Fruit fly (Drosophila melanogaster): ENCODE measurements around the gene CG15386.

The CG15386 gene

DNA sequence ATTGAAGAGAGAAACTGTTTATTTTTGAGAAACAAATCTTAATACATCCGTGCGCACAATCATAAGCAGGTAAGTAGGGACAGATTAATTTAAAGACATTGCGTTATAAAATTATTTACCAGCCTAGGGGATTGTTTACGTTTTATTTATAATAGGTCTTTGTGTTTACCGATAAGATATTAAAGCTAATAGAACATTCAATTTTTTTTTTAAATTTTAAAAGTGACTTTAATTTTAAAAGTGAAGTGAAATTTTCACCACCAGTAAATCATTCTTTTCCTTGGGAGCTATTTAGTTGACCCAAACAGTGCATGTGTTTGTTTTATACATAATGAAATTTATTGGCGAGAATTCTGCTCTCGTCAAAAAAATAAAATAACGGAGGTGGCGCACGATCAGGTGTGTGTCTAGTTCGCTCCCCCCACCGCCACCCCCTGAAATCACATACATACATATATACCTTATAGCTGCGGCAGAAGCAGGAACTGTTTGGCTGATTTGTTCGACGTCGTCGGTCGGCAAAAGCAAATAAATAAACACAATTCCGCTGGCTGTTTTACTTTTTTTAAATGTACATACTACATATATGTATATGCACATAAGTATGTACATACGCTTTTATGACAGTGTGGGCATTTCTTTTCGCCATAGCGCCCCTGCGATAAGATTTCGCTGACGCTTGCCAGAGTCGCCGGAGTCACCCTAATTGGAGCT lies 41.0 kb downstream of the CG15386 start (continued):
- no peak for TF ChIP-seq lov (optimal IDR thresholded peaks at IDR 0.05)
- TF ChIP-seq lov (GFP tag; IDR thresholded peaks at IDR 0.05) = no peak
- peak; percentile 6 for TF ChIP-seq CG18476 (GFP tag; optimal IDR thresholded peaks at IDR 0.05)
- peak; percentile 36; the same call in 1 of the 2 replicates for TF ChIP-seq rib (GFP tag; IDR thresholded peaks at IDR 0.05)
- no peak for TF ChIP-seq gt (GFP tag; IDR thresholded peaks at IDR 0.05)
- TF ChIP-seq pros (GFP tag; optimal IDR thresholded peaks at IDR 0.05) = no peak
- peak; percentile 24 for TF ChIP-seq ind (GFP tag; optimal IDR thresholded peaks at IDR 0.05)
- TF ChIP-seq CG9797 (GFP tag; optimal IDR thresholded peaks at IDR 0.05) = no peak
- no peak for TF ChIP-seq Lpt (GFP tag; optimal IDR thresholded peaks at IDR 0.05)
- TF ChIP-seq cato (GFP tag; optimal IDR thresholded peaks at IDR 0.05; ENCODE audit: borderline replicate concordance) = no peak
- no peak for TF ChIP-seq Eip74EF (GFP tag; optimal IDR thresholded peaks at IDR 0.05)
- peak; percentile 48 for TF ChIP-seq CG18262 (tag; optimal IDR thresholded peaks at IDR 0.05)
- TF ChIP-seq CG4707 (GFP tag; optimal IDR thresholded peaks at IDR 0.05) = no peak
- no peak for TF ChIP-seq pfk (GFP tag; optimal IDR thresholded peaks at IDR 0.05)
- no peak for TF ChIP-seq oc (tag; optimal IDR thresholded peaks at IDR 0.05)
- TF ChIP-seq peb (GFP tag; IDR thresholded peaks at IDR 0.05) = no peak
- TF ChIP-seq Hr78 (GFP tag; optimal IDR thresholded peaks at IDR 0.05) = no peak
- peak; percentile 52 for TF ChIP-seq dmrt99B (tag; optimal IDR thresholded peaks at IDR 0.05)
- peak; percentile 26 for TF ChIP-seq CG10147 (GFP tag; optimal IDR thresholded peaks at IDR 0.05)
- TF ChIP-seq tna (GFP tag; IDR thresholded peaks at IDR 0.05; ENCODE audit: partially characterized antibody) = no peak
- TF ChIP-seq ac (GFP tag; optimal IDR thresholded peaks at IDR 0.05) = no peak
- peak; percentile 37 for TF ChIP-seq zfh2 (GFP tag; optimal IDR thresholded peaks at IDR 0.05)
- peak; percentile 57 for TF ChIP-seq unpg (GFP tag; optimal IDR thresholded peaks at IDR 0.05)
- TF ChIP-seq Ets97D (GFP tag; optimal IDR thresholded peaks at IDR 0.05) = no peak
- TF ChIP-seq row (GFP tag; IDR thresholded peaks at IDR 0.05) = peak; percentile 67
- TF ChIP-seq Deaf1 (tag; optimal IDR thresholded peaks at IDR 0.05) = peak; percentile 22
- TF ChIP-seq CG14667 (GFP tag; IDR thresholded peaks at IDR 0.05) = no peak
- TF ChIP-seq CG34422 (GFP tag; IDR thresholded peaks at IDR 0.05) = 0 out of 3 replicates have a peak, but pooled peaks have one; percentile 33
- no peak for TF ChIP-seq salm (tag; optimal IDR thresholded peaks at IDR 0.05)
- TF ChIP-seq CG31388 (GFP tag; optimal IDR thresholded peaks at IDR 0.05) = no peak
- no peak for TF ChIP-seq cas (GFP tag; IDR thresholded peaks at IDR 0.05)
- TF ChIP-seq Bteb2 (GFP tag; optimal IDR thresholded peaks at IDR 0.05) = peak; percentile 35
- TF ChIP-seq stwl (tag; optimal IDR thresholded peaks at IDR 0.05) = no peak
- TF ChIP-seq Rx (GFP tag; IDR thresholded peaks at IDR 0.05) = no peak
- peak; percentile 13 for TF ChIP-seq CG7786 (GFP tag; optimal IDR thresholded peaks at IDR 0.05)
- TF ChIP-seq CG9876 (GFP tag; optimal IDR thresholded peaks at IDR 0.05) = no peak
- TF ChIP-seq CG3065 (GFP tag; optimal IDR thresholded peaks at IDR 0.05) = no peak
- TF ChIP-seq repo (GFP tag; optimal IDR thresholded peaks at IDR 0.05) = no peak
- no peak for TF ChIP-seq Scr (GFP tag; IDR thresholded peaks at IDR 0.05; ENCODE audit: partially characterized antibody)
- no peak for TF ChIP-seq Dip2 (GFP tag; IDR thresholded peaks at IDR 0.05)
- TF ChIP-seq CG6683 (GFP tag; optimal IDR thresholded peaks at IDR 0.05) = no peak
- no peak for TF ChIP-seq crc (GFP tag; optimal IDR thresholded peaks at IDR 0.05)
- no peak for TF ChIP-seq dpn (GFP tag; optimal IDR thresholded peaks at IDR 0.05)
- TF ChIP-seq Med (GFP tag) = peak; percentile 83
- no peak for TF ChIP-seq lbe (GFP tag; optimal IDR thresholded peaks at IDR 0.05)
- TF ChIP-seq scrt (GFP tag; optimal IDR thresholded peaks at IDR 0.05) = peak; percentile 35
- no peak for TF ChIP-seq br (optimal IDR thresholded peaks at IDR 0.05)
- peak; percentile 53 for TF ChIP-seq CG2712 (tag; optimal IDR thresholded peaks at IDR 0.05)
- no peak for TF ChIP-seq Trl (optimal IDR thresholded peaks at IDR 0.05)
- TF ChIP-seq Trl (GFP tag; optimal IDR thresholded peaks at IDR 0.05) = no peak
- TF ChIP-seq vvl (GFP tag; IDR thresholded peaks at IDR 0.05) = no peak

Data from whole organism, embryonic.